Worm (Caenorhabditis elegans) whole organism, L4 larva: Measurements from ENCODE around the gene T20D4.3.

Experiments
- D1046.2 ChIP-seq: fragments of 200-800 bp; sonication (Bioruptor generic); IDR thresholded peaks from 2 replicates; pipeline ENCODE4 v1.3.6; 2022; ENCODE audit warnings: missing genetic modification characterization, missing compliant biosample characterization
- F37D6.2 ChIP-seq: sonication (generic microtip); optimal IDR thresholded peaks from 2 replicates; lab custom pipeline; 2016; ENCODE audit warnings: mild to moderate bottlenecking, missing genetic modification characterization, missing compliant biosample characterization
- F44E2.7 ChIP-seq: fragments of 200-800 bp; sonication (Bioruptor generic); IDR thresholded peaks from 2 replicates; pipeline ENCODE4 v2.1.2; 2022; ENCODE audit warnings: missing genetic modification characterization, missing compliant biosample characterization
- R02D3.7 ChIP-seq: fragments of 150-350 bp; sonication (generic microtip); optimal IDR thresholded peaks from 3 replicates; lab custom pipeline; 2014; ENCODE audit warnings: missing biosample characterization, missing genetic modification characterization
- T20F7.1 ChIP-seq: fragments of 200-800 bp; sonication (Bioruptor generic); optimal IDR thresholded peaks from 2 replicates; lab custom pipeline; 2018; ENCODE audit warnings: mild to moderate bottlenecking, missing genetic modification characterization, missing compliant biosample characterization
- T26A8.4 ChIP-seq: fragments of 200-800 bp; sonication (Bioruptor generic); IDR thresholded peaks from 2 replicates; pipeline ENCODE4 v1.3.6; 2022; ENCODE audit warnings: missing genetic modification characterization, missing compliant biosample characterization
- Y48G9A.11 ChIP-seq: fragments of 200-800 bp; sonication (Bioruptor generic); IDR thresholded peaks from 2 replicates; pipeline ENCODE4 v1.3.6; 2022; ENCODE audit warnings: missing genetic modification reagents, missing genetic modification characterization, missing compliant biosample characterization
- ZK337.2 ChIP-seq: fragments of 200-800 bp; sonication (Bioruptor generic); IDR thresholded peaks from 2 replicates; pipeline ENCODE4 v1.3.6; 2022; ENCODE audit warnings: missing genetic modification reagents, missing genetic modification characterization, missing compliant biosample characterization
- aly-2 ChIP-seq: sonication (generic microtip); optimal IDR thresholded peaks from 2 replicates; lab custom pipeline; 2018; ENCODE audit warnings: missing biosample characterization, missing genetic modification characterization
- arid-1 ChIP-seq: fragments of 200-800 bp; sonication (Bioruptor generic); conservative IDR thresholded peaks from 2 replicates; pipeline ENCODE4 v1.3.6; 2022; ENCODE audit warnings: missing genetic modification reagents, missing genetic modification characterization, missing compliant biosample characterization
- ceh-20 ChIP-seq: fragments of 200-800 bp; sonication (Bioruptor generic); IDR thresholded peaks from 2 replicates; pipeline ENCODE4 v1.3.6; 2022; ENCODE audit warnings: missing genetic modification reagents, missing genetic modification characterization, missing compliant biosample characterization
- ceh-28 ChIP-seq: fragments of 150-350 bp; optimal IDR thresholded peaks from 2 replicates; lab custom pipeline; 2014; ENCODE audit warnings: missing biosample characterization, missing genetic modification reagents, missing genetic modification characterization
- ceh-32 ChIP-seq: sonication (generic microtip); optimal IDR thresholded peaks from 2 replicates; lab custom pipeline; 2016; ENCODE audit warnings: mild to moderate bottlenecking, missing genetic modification characterization, missing compliant biosample characterization; ENCODE audit not compliant: poor library complexity
- ces-1 ChIP-seq: fragments of 150-350 bp; sonication (generic microtip); optimal IDR thresholded peaks from 4 replicates; lab custom pipeline; 2014; ENCODE audit warnings: missing biosample characterization, missing genetic modification reagents, missing genetic modification characterization
- cey-2 ChIP-seq: sonication (generic microtip); optimal IDR thresholded peaks from 3 replicates; lab custom pipeline; 2017; ENCODE audit warnings: missing genetic modification characterization, mild to moderate bottlenecking, missing compliant biosample characterization, antibody characterized with exemption, borderline replicate concordance; ENCODE audit not compliant: insufficient read depth
- daf-12 ChIP-seq: fragments of 150-350 bp; optimal IDR thresholded peaks from 2 replicates; lab custom pipeline; 2014; ENCODE audit warnings: missing biosample characterization, missing genetic modification reagents, missing genetic modification characterization
- daf-19 ChIP-seq: fragments of 200-800 bp; sonication (Bioruptor generic); conservative IDR thresholded peaks from 2 replicates; pipeline ENCODE4 v1.3.6; 2022; ENCODE audit warnings: missing genetic modification characterization, missing compliant biosample characterization
- daf-8 ChIP-seq: fragments of 200-800 bp; sonication (Bioruptor generic); IDR thresholded peaks from 2 replicates; pipeline ENCODE4 v1.3.6; 2022; ENCODE audit warnings: missing genetic modification characterization, missing compliant biosample characterization
- dmd-9 ChIP-seq: fragments of 200-800 bp; sonication (Bioruptor generic); IDR thresholded peaks from 2 replicates; pipeline ENCODE4 v1.3.6; 2022; ENCODE audit warnings: missing genetic modification reagents, missing genetic modification characterization, missing compliant biosample characterization
- dpl-1 ChIP-seq: fragments of 150-350 bp; optimal IDR thresholded peaks from 2 replicates; lab custom pipeline; 2014; ENCODE audit warnings: missing biosample characterization, missing genetic modification reagents, missing genetic modification characterization
- duxl-1 ChIP-seq: sonication (generic microtip); optimal IDR thresholded peaks from 2 replicates; lab custom pipeline; 2016; ENCODE audit warnings: mild to moderate bottlenecking, missing genetic modification characterization, moderate library complexity, missing compliant biosample characterization; ENCODE audit not compliant: poor library complexity
- egl-27 ChIP-seq: sonication (generic microtip); optimal IDR thresholded peaks from 3 replicates; lab custom pipeline; 2017; ENCODE audit warnings: missing biosample characterization, missing genetic modification reagents, missing genetic modification characterization
- egl-43 ChIP-seq: fragments of 200-800 bp; sonication (Bioruptor generic); IDR thresholded peaks from 2 replicates; pipeline ENCODE4 v1.3.6; 2022; ENCODE audit warnings: missing genetic modification reagents, missing genetic modification characterization, missing compliant biosample characterization
- gei-8 ChIP-seq: fragments of 200-800 bp; sonication (Bioruptor generic); optimal IDR thresholded peaks from 2 replicates; lab custom pipeline; 2018; ENCODE audit warnings: mild to moderate bottlenecking, missing genetic modification characterization, missing compliant biosample characterization
- hlh-11 ChIP-seq: fragments of 200-800 bp; sonication (Bioruptor generic); optimal IDR thresholded peaks from 2 replicates; lab custom pipeline; 2018; ENCODE audit warnings: mild to moderate bottlenecking, missing genetic modification characterization, missing compliant biosample characterization
- hmg-1.1 ChIP-seq: fragments of 200-800 bp; sonication (Bioruptor generic); IDR thresholded peaks from 2 replicates; pipeline ENCODE4 v1.3.6; 2022; ENCODE audit warnings: missing genetic modification reagents, missing genetic modification characterization, missing compliant biosample characterization
- jun-1 ChIP-seq: fragments of 150-350 bp; optimal IDR thresholded peaks from 2 replicates; lab custom pipeline; 2014; ENCODE audit warnings: missing biosample characterization, missing genetic modification reagents, missing genetic modification characterization
- lin-13 ChIP-seq: fragments of 150-350 bp; optimal IDR thresholded peaks from 2 replicates; lab custom pipeline; 2014; ENCODE audit warnings: missing biosample characterization, missing genetic modification reagents, missing genetic modification characterization
- lin-15B ChIP-seq: fragments of 150-350 bp; sonication (generic microtip); optimal IDR thresholded peaks from 3 replicates; lab custom pipeline; 2014; ENCODE audit warnings: missing biosample characterization, missing genetic modification characterization
- lin-38 ChIP-seq: fragments of 200-800 bp; sonication (Bioruptor generic); IDR thresholded peaks from 2 replicates; pipeline ENCODE4 v1.3.6; 2022; ENCODE audit warnings: missing genetic modification reagents, missing genetic modification characterization, missing compliant biosample characterization
- lir-3 ChIP-seq: sonication (generic microtip); optimal IDR thresholded peaks from 2 replicates; lab custom pipeline; 2016; ENCODE audit warnings: mild to moderate bottlenecking, missing genetic modification characterization, missing compliant biosample characterization
- lsy-2 ChIP-seq, 2 experiments: fragments of 150-350 bp in 1 of 2; sonication (generic microtip) in 1 of 2; optimal IDR thresholded peaks; 2 replicates each; lab custom pipeline; 2014 to 2017; ENCODE audit warnings: missing biosample characterization in 2 of 2, missing genetic modification characterization in 2 of 2
- madf-9 ChIP-seq: fragments of 200-800 bp; sonication (Bioruptor generic); conservative IDR thresholded peaks from 2 replicates; pipeline ENCODE4 v1.3.6; 2022; ENCODE audit warnings: missing genetic modification reagents, missing genetic modification characterization, missing compliant biosample characterization
- mdl-1 ChIP-seq, 2 experiments: fragments of 150-350 bp in 1 of 2; sonication (generic microtip) in 1 of 2; optimal IDR thresholded peaks; 2 replicates each; lab custom pipeline; 2014 to 2017; ENCODE audit warnings: missing biosample characterization in 2 of 2, missing genetic modification characterization in 2 of 2
- mdt-29 ChIP-seq: fragments of 200-800 bp; sonication (Bioruptor generic); IDR thresholded peaks from 2 replicates; pipeline ENCODE4 v1.3.6; 2022; ENCODE audit warnings: missing genetic modification reagents, missing genetic modification characterization, missing compliant biosample characterization
- mes-2 ChIP-seq: sonication (generic microtip); optimal IDR thresholded peaks from 2 replicates; lab custom pipeline; 2016; ENCODE audit warnings: missing genotype, mild to moderate bottlenecking, missing genetic modification characterization, missing compliant biosample characterization; ENCODE audit not compliant: poor library complexity, severe bottlenecking
- mxl-3 ChIP-seq: fragments of 200-800 bp; sonication (Bioruptor generic); optimal IDR thresholded peaks from 2 replicates; lab custom pipeline; 2018; ENCODE audit warnings: mild to moderate bottlenecking, missing genetic modification characterization, missing compliant biosample characterization
- nhr-11 ChIP-seq: fragments of 150-350 bp; optimal IDR thresholded peaks from 2 replicates; lab custom pipeline; 2014; ENCODE audit warnings: missing biosample characterization, missing genetic modification characterization
- nhr-111 ChIP-seq: fragments of 200-800 bp; sonication (Bioruptor generic); optimal IDR thresholded peaks from 2 replicates; lab custom pipeline; 2018; ENCODE audit warnings: mild to moderate bottlenecking, missing genetic modification characterization, missing compliant biosample characterization
- nhr-28 ChIP-seq: fragments of 150-350 bp; optimal IDR thresholded peaks from 2 replicates; lab custom pipeline; 2014; ENCODE audit warnings: missing biosample characterization, missing genetic modification characterization
- nhr-41 ChIP-seq: fragments of 200-800 bp; sonication (Bioruptor generic); IDR thresholded peaks from 2 replicates; pipeline ENCODE4 v1.3.6; 2022; ENCODE audit warnings: missing genetic modification reagents, missing genetic modification characterization, missing compliant biosample characterization
- pqm-1 ChIP-seq: sonication (generic microtip); optimal IDR thresholded peaks from 2 replicates; lab custom pipeline; 2017; ENCODE audit warnings: missing biosample characterization, missing genetic modification characterization
- saeg-2 ChIP-seq: fragments of 200-800 bp; sonication (Bioruptor generic); IDR thresholded peaks from 2 replicates; pipeline ENCODE4 v1.3.6; 2022; ENCODE audit warnings: missing genetic modification reagents, missing genetic modification characterization, missing compliant biosample characterization
- sdz-12 ChIP-seq: fragments of 200-800 bp; sonication (Bioruptor generic); optimal IDR thresholded peaks from 2 replicates; lab custom pipeline; 2018; ENCODE audit warnings: mild to moderate bottlenecking, missing genetic modification characterization, missing compliant biosample characterization
- skn-1 ChIP-seq: fragments of 150-350 bp; optimal IDR thresholded peaks from 2 replicates; lab custom pipeline; 2014; ENCODE audit warnings: missing biosample characterization, missing genetic modification characterization
- snpc-4 ChIP-seq: fragments of 150-350 bp; optimal IDR thresholded peaks from 2 replicates; lab custom pipeline; 2014; ENCODE audit warnings: missing biosample characterization, missing genetic modification characterization
- tag-97 ChIP-seq: fragments of 200-800 bp; sonication (Bioruptor generic); IDR thresholded peaks from 2 replicates; pipeline ENCODE4 v1.3.6; 2022; ENCODE audit warnings: missing genetic modification characterization, missing compliant biosample characterization
- unc-130 ChIP-seq: sonication (generic microtip); optimal IDR thresholded peaks from 2 replicates; lab custom pipeline; 2016; ENCODE audit warnings: missing genetic modification reagents, missing genetic modification characterization, missing compliant biosample characterization
- vab-7 ChIP-seq: fragments of 200-800 bp; sonication (Bioruptor generic); IDR thresholded peaks from 2 replicates; pipeline ENCODE4 v1.3.6; 2022; ENCODE audit warnings: missing genetic modification reagents, missing genetic modification characterization, missing compliant biosample characterization
- zag-1 ChIP-seq: fragments of 150-350 bp; optimal IDR thresholded peaks from 2 replicates; lab custom pipeline; 2014; ENCODE audit warnings: missing biosample characterization, missing genetic modification characterization
- zip-2 ChIP-seq: fragments of 150-350 bp; optimal IDR thresholded peaks from 2 replicates; lab custom pipeline; 2014; ENCODE audit warnings: missing biosample characterization, missing genetic modification characterization
- ztf-11 ChIP-seq: fragments of 150-350 bp; optimal IDR thresholded peaks from 2 replicates; lab custom pipeline; 2014; ENCODE audit warnings: missing biosample characterization, missing genetic modification characterization
- ztf-7 ChIP-seq: fragments of 150-350 bp; optimal IDR thresholded peaks from 2 replicates; lab custom pipeline; 2014; ENCODE audit warnings: missing biosample characterization, missing genetic modification characterization

The T20D4.3 gene

ce11 chrV:3388299-3388698, 29.7 kb upstream of the T20D4.3 start (continued):
- TF ChIP-seq nhr-111, result no peak
- TF ChIP-seq dmd-9 (GFP tag; lab: Robert Waterston, UW), result no peak
- TF ChIP-seq ces-1 (GFP tag; lab: Kevin White, UChicago), result no peak
- no peak for TF ChIP-seq lin-38 (GFP tag; lab: Robert Waterston, UW)
- TF ChIP-seq arid-1, result no peak
- peak; percentile 59 for TF ChIP-seq mxl-3
- no peak for TF ChIP-seq ceh-32 (tag; lab: Kevin White, UChicago)
- no peak for TF ChIP-seq gei-8 (GFP tag; lab: Kevin White, UChicago)
- no peak for TF ChIP-seq F37D6.2 (tag; lab: Kevin White, UChicago)
- no peak for TF ChIP-seq zag-1
- peak; percentile 82 for TF ChIP-seq hlh-11 (tag; lab: Kevin White, UChicago)
- TF ChIP-seq tag-97 (GFP tag; lab: Robert Waterston, UW), result no peak
- peak; percentile 21 for TF ChIP-seq duxl-1
- TF ChIP-seq R02D3.7 (tag; lab: Kevin White, UChicago), result no peak
- TF ChIP-seq skn-1, result no peak
- no peak for TF ChIP-seq ztf-7 (tag; lab: Kevin White, UChicago)
- no peak for TF ChIP-seq madf-9 (GFP tag; lab: Robert Waterston, UW)
- TF ChIP-seq mdl-1 (tag; optimal IDR thresholded peaks at IDR 0.05; lab: Kevin White, UChicago), result peak; percentile 62 to 73
- peak; percentile 42; the same call in 1 of the 2 replicates for TF ChIP-seq hmg-1.1 (GFP tag; lab: Robert Waterston, UW)
- no peak for TF ChIP-seq cey-2 (tag; lab: Kevin White, UChicago)
- TF ChIP-seq dpl-1, result no peak
- no peak for TF ChIP-seq T20F7.1 (GFP tag; lab: Kevin White, UChicago)
- no peak for TF ChIP-seq ztf-11 (tag; lab: Kevin White, UChicago)
- no peak for TF ChIP-seq zip-2 (tag; lab: Kevin White, UChicago)
- no peak for TF ChIP-seq saeg-2 (GFP tag; lab: Robert Waterston, UW)
- no peak for TF ChIP-seq aly-2 (tag; lab: Kevin White, UChicago)
- no peak for TF ChIP-seq ZK337.2 (GFP tag; lab: Robert Waterston, UW)
- TF ChIP-seq egl-43 (GFP tag; lab: Robert Waterston, UW), result no peak
- no peak for TF ChIP-seq mdt-29 (GFP tag; lab: Robert Waterston, UW)
- no peak for TF ChIP-seq T26A8.4
- TF ChIP-seq nhr-41, result no peak
- TF ChIP-seq lin-15B (tag; lab: Kevin White, UChicago), result no peak
- TF ChIP-seq lin-13 (GFP tag; lab: Kevin White, UChicago), result no peak
- no peak for TF ChIP-seq ceh-28 (tag; lab: Kevin White, UChicago)
- TF ChIP-seq F44E2.7 (GFP tag; lab: Robert Waterston, UW), result no peak
- peak; percentile 40 for TF ChIP-seq mes-2 (tag; lab: Kevin White, UChicago)
- TF ChIP-seq lsy-2 (tag; optimal IDR thresholded peaks at IDR 0.05; lab: Kevin White, UChicago), result no peak
- no peak for TF ChIP-seq snpc-4
- no peak for TF ChIP-seq jun-1 (tag; lab: Kevin White, UChicago)
- TF ChIP-seq nhr-28 (tag; lab: Kevin White, UChicago), result peak; percentile 90
- peak; percentile 1 for TF ChIP-seq pqm-1 (tag; lab: Kevin White, UChicago)
- no peak for TF ChIP-seq sdz-12 (GFP tag; lab: Kevin White, UChicago)
- no peak for TF ChIP-seq unc-130 (GFP tag; lab: Kevin White, UChicago)
- TF ChIP-seq nhr-11 (tag; lab: Kevin White, UChicago), result no peak
- no peak for TF ChIP-seq vab-7 (GFP tag; lab: Robert Waterston, UW)
- TF ChIP-seq daf-19 (GFP tag; lab: Robert Waterston, UW), result no peak
- TF ChIP-seq daf-12 (tag; lab: Kevin White, UChicago), result no peak
- no peak for TF ChIP-seq D1046.2 (GFP tag; lab: Robert Waterston, UW)
- no peak for TF ChIP-seq Y48G9A.11 (GFP tag; lab: Robert Waterston, UW)
- no peak for TF ChIP-seq daf-8
- no peak for TF ChIP-seq ceh-20
- TF ChIP-seq lir-3 (tag; lab: Kevin White, UChicago), result no peak
- no peak for TF ChIP-seq egl-27 (tag; lab: Kevin White, UChicago)
